Fruit fly (Drosophila melanogaster) Kc167 (cell line): ENCODE measurements around the gene aph-1.

Experiments used
- Sin3A ChIP-seq: fragments of >200 bp; optimal IDR thresholded peaks from 2 replicates; lab custom pipeline; 2018; ENCODE audit warnings: missing external identifiers
- h ChIP-seq: fragments of >200 bp; optimal IDR thresholded peaks from 3 replicates; lab custom pipeline; 2018; ENCODE audit warnings: missing external identifiers
- insv ChIP-seq: fragments of >200 bp; optimal IDR thresholded peaks from 3 replicates; lab custom pipeline; 2018; ENCODE audit warnings: missing external identifiers
- psq ChIP-seq: fragments of >200 bp; optimal IDR thresholded peaks from 2 replicates; lab custom pipeline; 2017; ENCODE audit warnings: missing external identifiers
- ttk ChIP-seq: sonication (Bioruptor generic); optimal IDR thresholded peaks from 2 replicates; lab custom pipeline; 2017; ENCODE audit warnings: missing external identifiers

DNA sequence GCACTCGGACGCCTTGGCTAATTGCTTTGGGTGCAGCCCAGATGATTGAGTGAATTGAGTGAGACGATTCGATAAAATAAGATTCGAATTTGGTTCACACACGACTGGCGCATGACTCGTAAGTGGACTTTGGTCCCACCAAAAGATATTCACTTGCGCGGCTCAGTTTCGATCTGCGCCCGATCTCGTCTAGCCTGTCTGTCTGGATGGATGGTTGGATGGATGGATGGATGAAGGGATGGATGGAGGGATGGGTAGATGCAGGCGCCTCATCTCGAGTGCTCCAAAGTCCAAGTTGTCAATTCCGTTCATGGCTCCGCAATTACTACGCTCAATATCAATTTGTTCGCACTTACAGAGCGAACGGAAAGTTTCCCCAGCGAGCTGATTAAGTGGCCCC lies 36.5 kb downstream of the aph-1 start:
- TF ChIP-seq h: no peak
- no peak for TF ChIP-seq ttk (lab: Kevin White, UChicago)
- no peak for TF ChIP-seq Sin3A (lab: Kevin White, UChicago)
- TF ChIP-seq psq (lab: Kevin White, UChicago): no peak
- TF ChIP-seq insv: no peak
